Worm (Caenorhabditis elegans) whole organism, early embryonic: ENCODE measurements around the gene frg-1.

Experiments
- B0310.2 ChIP-seq: sonication (generic microtip); optimal IDR thresholded peaks from 2 replicates; lab custom pipeline; 2016; ENCODE audit warnings: mild to moderate bottlenecking, missing genetic modification characterization, missing compliant biosample characterization
- F13C5.2 ChIP-seq: sonication (generic microtip); optimal IDR thresholded peaks from 2 replicates; lab custom pipeline; 2017; ENCODE audit warnings: mild to moderate bottlenecking, missing genetic modification characterization, inconsistent platforms, missing compliant biosample characterization
- aly-1 ChIP-seq: sonication (generic microtip); optimal IDR thresholded peaks from 2 replicates; lab custom pipeline; 2016; ENCODE audit warnings: missing genetic modification characterization, missing compliant biosample characterization
- ama-1 ChIP-seq: fragments of 150-350 bp; optimal IDR thresholded peaks from 2 replicates; lab custom pipeline; 2014
- ceh-13 ChIP-seq: fragments of 200-800 bp; sonication (Bioruptor generic); optimal IDR thresholded peaks from 2 replicates; lab custom pipeline; 2018; ENCODE audit warnings: mild to moderate bottlenecking, missing genetic modification characterization, missing compliant biosample characterization
- ceh-36 ChIP-seq: sonication (generic microtip); optimal IDR thresholded peaks from 2 replicates; lab custom pipeline; 2016; ENCODE audit warnings: missing genetic modification characterization, inconsistent platforms, missing compliant biosample characterization
- ets-7 ChIP-seq: sonication (generic microtip); optimal IDR thresholded peaks from 2 replicates; lab custom pipeline; 2016; ENCODE audit warnings: missing genotype, missing genetic modification characterization, missing compliant biosample characterization
- flt-1 ChIP-seq: fragments of 200-800 bp; sonication (Bioruptor generic); IDR thresholded peaks from 2 replicates; pipeline ENCODE4 v1.3.6; 2022; ENCODE audit warnings: missing genetic modification characterization, missing compliant biosample characterization
- hmbx-1 ChIP-seq: sonication (generic microtip); optimal IDR thresholded peaks from 2 replicates; lab custom pipeline; 2016; ENCODE audit warnings: mild to moderate bottlenecking, missing genetic modification characterization, missing compliant biosample characterization
- hmg-4 ChIP-seq: fragments of 200-800 bp; sonication (Bioruptor generic); optimal IDR thresholded peaks from 2 replicates; lab custom pipeline; 2018; ENCODE audit warnings: mild to moderate bottlenecking, missing genetic modification characterization, missing compliant biosample characterization
- hnd-1 ChIP-seq: sonication (generic microtip); optimal IDR thresholded peaks from 2 replicates; lab custom pipeline; 2016; ENCODE audit warnings: missing genetic modification characterization, missing compliant biosample characterization
- pes-1 ChIP-seq: fragments of 200-800 bp; sonication (Bioruptor generic); IDR thresholded peaks from 2 replicates; pipeline ENCODE4 v1.3.6; 2022; ENCODE audit warnings: missing genetic modification reagents, missing genetic modification characterization, missing compliant biosample characterization
- scrt-1 ChIP-seq: fragments of 200-800 bp; sonication (Bioruptor generic); IDR thresholded peaks from 2 replicates; pipeline ENCODE4 v1.3.6; 2022; ENCODE audit warnings: missing genetic modification characterization, missing compliant biosample characterization
- sea-1 ChIP-seq: fragments of 200-800 bp; sonication (Bioruptor generic); conservative IDR thresholded peaks from 2 replicates; pipeline ENCODE4 v1.3.6; 2022; ENCODE audit warnings: missing genetic modification characterization, missing compliant biosample characterization
- tbx-11 ChIP-seq: fragments of 200-800 bp; sonication (Bioruptor generic); IDR thresholded peaks from 2 replicates; pipeline ENCODE4 v1.3.6; 2022; ENCODE audit warnings: missing genetic modification characterization, missing compliant biosample characterization
- tbx-37 ChIP-seq: fragments of 200-800 bp; sonication (Bioruptor generic); conservative IDR thresholded peaks from 2 replicates; pipeline ENCODE4 v1.3.6; 2022; ENCODE audit warnings: missing genetic modification reagents, missing genetic modification characterization, missing compliant biosample characterization
- tra-4 ChIP-seq: sonication (generic microtip); optimal IDR thresholded peaks from 2 replicates; lab custom pipeline; 2017; ENCODE audit warnings: missing genetic modification characterization, missing compliant biosample characterization

Gene frg-1

DNA sequence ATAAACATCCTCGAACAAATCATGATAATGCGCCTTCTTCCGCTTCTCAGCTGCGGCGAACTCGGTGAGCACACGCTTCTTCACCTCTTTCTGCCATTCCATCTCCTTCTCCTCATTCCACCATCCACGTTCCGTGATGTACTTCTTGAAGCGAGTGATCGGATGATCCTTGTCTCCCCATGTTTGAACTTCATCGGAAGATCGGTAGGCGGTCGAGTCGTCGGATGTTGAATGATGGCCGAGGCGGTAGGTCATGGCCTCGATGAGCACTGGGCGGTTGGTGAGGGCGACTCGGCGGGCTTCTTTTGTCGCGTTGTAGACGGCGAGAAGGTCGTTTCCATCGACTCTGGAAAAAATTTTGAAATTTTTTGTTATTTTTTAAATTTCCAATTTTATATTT lies 10.6 kb upstream of the frg-1 start:
- TF ChIP-seq tra-4 (tag; lab: Kevin White, UChicago) (no peak), flt-1 (GFP tag; lab: Robert Waterston, UW) (no peak), hmg-4 (GFP tag; lab: Kevin White, UChicago) (no peak), scrt-1 (GFP tag; lab: Robert Waterston, UW) (no peak), pes-1 (no peak), ceh-36 (tag; lab: Kevin White, UChicago) (no peak), hmbx-1 (tag; lab: Kevin White, UChicago) (no peak), ets-7 (tag; lab: Kevin White, UChicago) (no peak), aly-1 (tag; lab: Kevin White, UChicago) (no peak), ceh-13 (GFP tag; lab: Kevin White, UChicago) (no peak), tbx-11 (GFP tag; lab: Robert Waterston, UW) (no peak), sea-1 (GFP tag; lab: Robert Waterston, UW) (no peak), B0310.2 (tag; lab: Kevin White, UChicago) (no peak), ama-1 (lab: Kevin White, UChicago) (no peak), F13C5.2 (tag; lab: Kevin White, UChicago) (no peak)

DNA sequence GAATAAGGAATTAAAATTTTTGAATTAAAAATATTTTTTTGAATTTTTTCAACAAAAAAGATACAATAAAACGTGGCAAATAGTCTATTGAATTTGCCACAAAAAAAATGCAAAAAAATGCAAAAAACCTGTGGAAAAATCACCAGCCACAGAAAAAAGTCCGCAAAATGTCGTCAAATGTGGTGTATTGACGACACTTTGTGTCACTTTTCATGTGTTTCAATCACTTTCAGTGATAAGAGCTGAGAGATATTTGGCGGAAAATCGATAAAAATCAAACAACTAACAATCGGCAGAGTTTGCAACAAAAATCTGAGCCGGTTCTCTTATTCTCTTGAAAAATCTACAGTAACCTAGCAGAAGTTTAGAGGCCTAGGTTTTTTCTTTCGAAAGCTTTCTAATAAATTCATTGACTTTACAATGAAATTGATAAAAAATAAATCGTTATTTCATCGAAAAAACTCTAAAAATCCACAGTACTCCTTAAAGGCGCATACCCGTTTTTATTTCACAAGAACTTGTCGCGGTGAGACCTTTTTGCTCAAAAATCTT lies 7.1 kb upstream of the frg-1 start:
- TF ChIP-seq tbx-37 (GFP tag; lab: Robert Waterston, UW) (no peak), aly-1 (tag; lab: Kevin White, UChicago) (no peak), ama-1 (lab: Kevin White, UChicago) (no peak), B0310.2 (tag; lab: Kevin White, UChicago) (no peak), pes-1 (no peak), scrt-1 (GFP tag; lab: Robert Waterston, UW) (no peak), ceh-13 (GFP tag; lab: Kevin White, UChicago) (no peak), hmg-4 (GFP tag; lab: Kevin White, UChicago) (no peak), ets-7 (tag; lab: Kevin White, UChicago) (no peak), ceh-36 (tag; lab: Kevin White, UChicago) (no peak), hmbx-1 (tag; lab: Kevin White, UChicago) (no peak), tbx-11 (GFP tag; lab: Robert Waterston, UW) (no peak), flt-1 (GFP tag; lab: Robert Waterston, UW) (no peak)

DNA sequence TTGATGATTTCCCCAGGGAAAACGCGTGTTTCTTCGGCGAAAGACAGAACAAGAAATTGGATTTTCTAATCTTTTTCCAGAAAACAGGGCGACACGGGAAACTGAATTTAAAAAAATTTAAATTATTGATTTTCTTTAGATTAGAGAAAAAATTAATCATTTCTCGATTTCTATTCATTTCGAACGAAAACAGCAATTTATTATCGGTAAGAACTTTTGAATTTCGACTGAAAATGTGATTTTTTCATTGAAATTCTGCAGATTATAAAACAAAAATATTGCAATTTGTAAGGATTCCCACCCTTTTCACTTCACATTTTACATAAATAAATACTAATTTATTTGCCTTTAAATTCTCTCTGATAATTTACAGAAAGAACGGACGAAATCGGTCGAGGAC lies 6.6 kb upstream of the frg-1 start, which contains the start of gene bckd-1A:
Gene bckd-1A, minus strand, starts transcription at position 101 of the 400 bp plus-strand sequence.
- no peak for TF ChIP-seq hmg-4 (GFP tag; lab: Kevin White, UChicago)
- TF ChIP-seq aly-1 (tag; lab: Kevin White, UChicago): no peak
- no peak for TF ChIP-seq scrt-1 (GFP tag; lab: Robert Waterston, UW)
- no peak for TF ChIP-seq pes-1
- TF ChIP-seq hnd-1 (tag; lab: Kevin White, UChicago): no peak
- TF ChIP-seq ceh-36 (tag; lab: Kevin White, UChicago): no peak
- no peak for TF ChIP-seq ceh-13 (GFP tag; lab: Kevin White, UChicago)
- no peak for TF ChIP-seq tbx-11 (GFP tag; lab: Robert Waterston, UW)
- no peak for TF ChIP-seq ama-1 (lab: Kevin White, UChicago)
- no peak for TF ChIP-seq flt-1 (GFP tag; lab: Robert Waterston, UW)
- TF ChIP-seq sea-1 (GFP tag; lab: Robert Waterston, UW): no peak
- no peak for TF ChIP-seq hmbx-1 (tag; lab: Kevin White, UChicago)
- no peak for TF ChIP-seq F13C5.2 (tag; lab: Kevin White, UChicago)
- no peak for TF ChIP-seq ets-7 (tag; lab: Kevin White, UChicago)
- no peak for TF ChIP-seq B0310.2 (tag; lab: Kevin White, UChicago)
- no peak for TF ChIP-seq tbx-37 (GFP tag; lab: Robert Waterston, UW)
- no peak for TF ChIP-seq tra-4 (tag; lab: Kevin White, UChicago)

ce11 chrIII:12977559-12977958 lies 1.4 kb upstream of the frg-1 start, which contains the start of gene ZK1010.2:
Gene ZK1010.2 (minus strand): TSS chrIII:12977862.
- no peak for TF ChIP-seq ama-1 (lab: Kevin White, UChicago)
- TF ChIP-seq tra-4 (tag; lab: Kevin White, UChicago): no peak
- TF ChIP-seq hmbx-1 (tag; lab: Kevin White, UChicago): no peak
- TF ChIP-seq hmg-4 (GFP tag; lab: Kevin White, UChicago): no peak
- no peak for TF ChIP-seq sea-1 (GFP tag; lab: Robert Waterston, UW)
- TF ChIP-seq hnd-1 (tag; lab: Kevin White, UChicago): no peak
- no peak for TF ChIP-seq scrt-1 (GFP tag; lab: Robert Waterston, UW)
- TF ChIP-seq tbx-11 (GFP tag; lab: Robert Waterston, UW): no peak
- TF ChIP-seq tbx-37 (GFP tag; lab: Robert Waterston, UW): no peak
- TF ChIP-seq B0310.2 (tag; lab: Kevin White, UChicago): no peak
- TF ChIP-seq ets-7 (tag; lab: Kevin White, UChicago): no peak
- TF ChIP-seq pes-1: no peak
- TF ChIP-seq ceh-13 (GFP tag; lab: Kevin White, UChicago): no peak
- TF ChIP-seq aly-1 (tag; lab: Kevin White, UChicago): no peak
- TF ChIP-seq ceh-36 (tag; lab: Kevin White, UChicago): no peak
- no peak for TF ChIP-seq F13C5.2 (tag; lab: Kevin White, UChicago)

- TF ChIP-seq tra-4 (tag; lab: Kevin White, UChicago): no peak
These were observed 1.8 kb downstream of the frg-1 start, which contains the start of gene ZK1010.4 for ce11 chrIII:12980770-12981169. Gene ZK1010.4 (plus strand): TSS chrIII:12981070.

- TF ChIP-seq tbx-37 (GFP tag; lab: Robert Waterston, UW): no peak
- no peak for TF ChIP-seq tbx-11 (GFP tag; lab: Robert Waterston, UW)
- no peak for TF ChIP-seq F13C5.2 (tag; lab: Kevin White, UChicago)
- no peak for TF ChIP-seq ets-7 (tag; lab: Kevin White, UChicago)
- no peak for TF ChIP-seq ceh-13 (GFP tag; lab: Kevin White, UChicago)
- no peak for TF ChIP-seq hmg-4 (GFP tag; lab: Kevin White, UChicago)
These were observed 8.5 kb downstream of the frg-1 start, which contains the start of gene ZK1010.5 for ce11 chrIII:12987418-12987817. Gene ZK1010.5 (minus strand): TSS chrIII:12987518.
